Worm (Caenorhabditis elegans): ENCODE data around the gene F34D10.4.

ce11 chrIII:3737742-3738141, 1.3 kb downstream of the F34D10.4 start:
- no peak for TF ChIP-seq nhr-237 (tag; optimal IDR thresholded peaks at IDR 0.05)
- TF ChIP-seq pha-4 (tag; optimal IDR thresholded peaks at IDR 0.05) = no peak
- no peak for TF ChIP-seq cnd-1 (tag; optimal IDR thresholded peaks at IDR 0.05)
- TF ChIP-seq lin-13 (tag; optimal IDR thresholded peaks at IDR 0.05) = no peak
- no peak for TF ChIP-seq elt-3 (tag; optimal IDR thresholded peaks at IDR 0.05)
- TF ChIP-seq ztf-11 (tag; optimal IDR thresholded peaks at IDR 0.05) = no peak
- TF ChIP-seq zip-8 (tag; optimal IDR thresholded peaks at IDR 0.05) = no peak
- no peak for TF ChIP-seq ces-1 (GFP tag; optimal IDR thresholded peaks at IDR 0.05)
- TF ChIP-seq M03D4.4 (tag; optimal IDR thresholded peaks at IDR 0.05) = no peak
- TF ChIP-seq elt-1 (tag; optimal IDR thresholded peaks at IDR 0.05; ENCODE audit: borderline replicate concordance, insufficient read depth) = no peak
